Fruit fly (Drosophila melanogaster): Measurements from ENCODE around the gene CG4962.

- no peak for TF ChIP-seq D1 (tag; optimal IDR thresholded peaks at IDR 0.05)
- TF ChIP-seq CG4496 (GFP tag; IDR thresholded peaks at IDR 0.05): no peak; the same call in 2 of the 3 replicates
- peak; percentile 12 for TF ChIP-seq gl (tag; optimal IDR thresholded peaks at IDR 0.05)
- TF ChIP-seq CG8159 (tag; optimal IDR thresholded peaks at IDR 0.05): peak; percentile 75
- no peak for TF ChIP-seq CG10348 (GFP tag; IDR thresholded peaks at IDR 0.05)
- peak; percentile 22 for TF ChIP-seq Pif1A (GFP tag; optimal IDR thresholded peaks at IDR 0.05)
- TF ChIP-seq fd96Ca (GFP tag; IDR thresholded peaks at IDR 0.05): no peak
- TF ChIP-seq CG15710 (tag; optimal IDR thresholded peaks at IDR 0.05): peak; percentile 73
- peak; percentile 45 for TF ChIP-seq CG34367 (tag; optimal IDR thresholded peaks at IDR 0.05)
- peak; percentile 57 for TF ChIP-seq CG17806 (tag; optimal IDR thresholded peaks at IDR 0.05)
Observed at dm6 chr3L:16268106-16268733, 27.1 kb downstream of the CG4962 start, which contains the start of gene CG4950.
